Worm (Caenorhabditis elegans) whole organism, L2 larva: ENCODE results near the gene unc-5.

Experiments
- Y55F3AM.14 ChIP-seq: fragments of 200-800 bp; sonication (Bioruptor generic); optimal IDR thresholded peaks from 2 replicates; lab custom pipeline; 2018; ENCODE audit warnings: mild to moderate bottlenecking, missing genetic modification characterization, missing compliant biosample characterization
- ama-1 ChIP-seq: fragments of 150-350 bp; optimal IDR thresholded peaks from 2 replicates; lab custom pipeline; 2018; ENCODE audit warnings: inconsistent platforms
- egl-27 ChIP-seq: sonication (generic microtip); optimal IDR thresholded peaks from 3 replicates; lab custom pipeline; 2017; ENCODE audit warnings: missing biosample characterization, missing genetic modification reagents, missing genetic modification characterization
- nhr-25 ChIP-seq: fragments of 150-350 bp; sonication (generic microtip); optimal IDR thresholded peaks from 3 replicates; lab custom pipeline; 2014; ENCODE audit warnings: missing biosample characterization, missing genetic modification characterization
- nhr-6 ChIP-seq: fragments of 150-350 bp; optimal IDR thresholded peaks from 2 replicates; lab custom pipeline; 2014; ENCODE audit warnings: missing biosample characterization, missing genetic modification characterization
- snpc-4 ChIP-seq: fragments of 150-350 bp; optimal IDR thresholded peaks from 2 replicates; lab custom pipeline; 2014; ENCODE audit warnings: missing biosample characterization, missing genetic modification characterization
- unc-62 ChIP-seq: fragments of 150-350 bp; optimal IDR thresholded peaks from 2 replicates; lab custom pipeline; 2014; ENCODE audit warnings: missing biosample characterization, missing genetic modification reagents, missing genetic modification characterization

- TF ChIP-seq nhr-6 (tag; lab: Kevin White, UChicago) (no peak), Y55F3AM.14 (GFP tag; lab: Kevin White, UChicago) (no peak), egl-27 (tag; lab: Kevin White, UChicago) (no peak), snpc-4 (tag; lab: Kevin White, UChicago) (no peak), nhr-25 (tag; lab: Kevin White, UChicago) (no peak), ama-1 (lab: Kevin White, UChicago) (no peak), unc-62 (GFP tag; lab: Kevin White, UChicago) (no peak)
Measured at ce11 chrIV:5502610-5503009, 25.5 kb downstream of the unc-5 start.
